Worm (Caenorhabditis elegans): ENCODE measurements around the gene E02C12.12.
A peak's percentile ranks its signal among the peaks of the same experiment; 100 is the strongest.

The E02C12.12 gene

DNA sequence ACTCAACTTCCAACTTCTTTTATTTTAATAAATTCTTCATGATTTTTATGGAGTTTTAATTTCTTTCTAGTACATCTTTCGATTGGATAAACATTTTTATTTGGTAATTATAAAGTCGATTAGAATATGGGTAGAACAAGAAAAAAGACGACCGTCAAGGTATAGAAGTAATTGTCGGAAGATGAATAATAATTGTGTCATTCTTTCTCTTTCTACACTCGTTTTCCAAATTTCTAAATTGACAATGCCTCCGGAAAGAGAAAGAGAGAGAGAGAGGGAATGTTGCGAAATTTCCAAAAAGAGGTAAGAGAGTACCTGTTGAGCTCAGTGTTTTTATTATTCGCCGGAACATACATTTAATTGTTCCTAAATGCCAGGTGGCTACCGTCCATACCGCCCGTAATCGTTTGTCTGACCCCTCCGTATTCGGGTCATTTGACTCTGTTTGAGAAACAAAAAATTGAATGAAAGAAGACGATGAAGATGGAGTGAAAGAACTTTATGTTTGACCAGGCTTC is at the start of gene E02C12.12:
E02C12.12 (minus strand) TSS at position 468 of the 518 bp plus-strand sequence.
- TF ChIP-seq tra-4 (tag; optimal IDR thresholded peaks at IDR 0.05) (no peak), ets-7 (tag; optimal IDR thresholded peaks at IDR 0.05) (no peak), hmbx-1 (tag; optimal IDR thresholded peaks at IDR 0.05) (no peak), pes-1 (GFP tag; IDR thresholded peaks at IDR 0.05) (no peak), ceh-13 (GFP tag; optimal IDR thresholded peaks at IDR 0.05) (no peak), hmg-4 (GFP tag; optimal IDR thresholded peaks at IDR 0.05) (no peak), scrt-1 (GFP tag; IDR thresholded peaks at IDR 0.05) (no peak), sea-1 (GFP tag; conservative IDR thresholded peaks at IDR 0.05) (no peak), tbx-37 (GFP tag; conservative IDR thresholded peaks at IDR 0.05) (no peak), B0310.2 (tag; optimal IDR thresholded peaks at IDR 0.05) (no peak)

DNA sequence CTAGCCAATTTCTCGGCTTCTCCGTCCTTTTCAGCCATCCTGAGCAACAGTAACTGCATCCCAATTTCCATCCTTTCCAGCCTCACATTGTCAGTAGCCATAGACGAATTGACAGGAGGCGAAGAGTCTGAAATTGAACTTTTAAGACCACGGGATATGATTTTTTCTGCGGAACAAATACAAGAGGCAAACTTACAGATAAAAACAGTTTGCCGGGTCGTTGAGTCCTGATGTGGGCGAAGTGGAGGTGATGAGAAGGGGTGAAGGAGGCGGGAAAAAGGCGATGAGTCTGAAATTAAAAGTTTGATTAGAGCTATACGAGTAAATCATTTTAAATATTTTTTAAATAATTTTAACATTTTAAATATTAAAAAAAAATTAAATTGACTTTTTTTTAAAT is 45.0 kb upstream of the E02C12.12 start, which contains the start of gene F36D4.6:
F36D4.6 (minus strand) TSS at position 101 of the 400 bp plus-strand sequence.
- no peak for TF ChIP-seq hmg-4 (GFP tag; optimal IDR thresholded peaks at IDR 0.05)
- no peak for TF ChIP-seq flt-1 (GFP tag; IDR thresholded peaks at IDR 0.05)
- TF ChIP-seq ceh-13 (GFP tag; optimal IDR thresholded peaks at IDR 0.05): no peak
- TF ChIP-seq tra-4 (tag; optimal IDR thresholded peaks at IDR 0.05): no peak
- TF ChIP-seq pes-1 (GFP tag; IDR thresholded peaks at IDR 0.05): no peak
- no peak for TF ChIP-seq aly-1 (tag; optimal IDR thresholded peaks at IDR 0.05)
- no peak for TF ChIP-seq B0310.2 (tag; optimal IDR thresholded peaks at IDR 0.05)

DNA sequence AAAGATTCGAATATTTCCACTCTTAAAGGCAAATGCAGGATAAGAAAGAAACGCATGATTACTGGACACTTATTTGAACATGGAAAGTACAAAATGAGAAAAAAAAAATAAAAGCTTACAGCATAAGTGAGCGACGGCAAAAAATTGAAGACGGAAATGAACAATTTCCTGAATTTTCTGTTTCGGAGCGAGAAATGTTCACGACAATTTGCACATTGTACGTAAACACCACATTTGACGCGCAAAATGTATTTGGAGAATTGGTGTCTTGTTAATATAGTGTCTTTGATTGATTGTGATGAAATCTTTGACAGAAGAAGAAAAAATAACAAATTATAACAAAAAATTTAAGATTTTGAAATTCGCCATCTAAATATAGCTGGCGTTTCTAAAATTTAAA is 43.5 kb upstream of the E02C12.12 start, which contains the start of gene F36D4.5:
F36D4.5 (minus strand) TSS at position 225 of the 400 bp plus-strand sequence.
- TF ChIP-seq tbx-11 (GFP tag; IDR thresholded peaks at IDR 0.05) (no peak), ets-7 (tag; optimal IDR thresholded peaks at IDR 0.05) (no peak), ceh-13 (GFP tag; optimal IDR thresholded peaks at IDR 0.05) (no peak), tra-4 (tag; optimal IDR thresholded peaks at IDR 0.05) (no peak), tbx-37 (GFP tag; conservative IDR thresholded peaks at IDR 0.05) (no peak), flt-1 (GFP tag; IDR thresholded peaks at IDR 0.05) (no peak), B0310.2 (tag; optimal IDR thresholded peaks at IDR 0.05) (no peak), hmg-4 (GFP tag; optimal IDR thresholded peaks at IDR 0.05) (no peak), ama-1 (optimal IDR thresholded peaks at IDR 0.05) (no peak), aly-1 (tag; optimal IDR thresholded peaks at IDR 0.05) (no peak), sea-1 (GFP tag; conservative IDR thresholded peaks at IDR 0.05) (no peak)

DNA sequence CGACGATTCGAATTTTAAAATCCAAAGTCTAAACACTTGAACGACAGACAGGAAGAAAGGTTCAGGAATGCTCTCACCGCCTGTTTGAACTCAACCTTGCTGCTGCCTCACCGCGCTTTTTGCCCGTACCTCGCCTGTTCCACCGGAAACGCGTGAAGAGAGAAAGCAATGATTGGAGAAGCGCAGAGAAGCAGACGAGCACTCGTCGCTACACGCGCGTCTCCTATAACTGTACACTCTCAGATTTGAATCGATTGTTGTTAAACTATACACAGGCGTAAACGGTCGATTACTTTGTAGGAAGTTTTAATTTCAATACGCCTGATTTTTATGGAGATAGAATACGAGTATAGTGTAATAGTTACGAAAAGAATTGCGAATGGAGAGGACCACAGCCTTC is 42.4 kb upstream of the E02C12.12 start:
- TF ChIP-seq ceh-36 (tag; optimal IDR thresholded peaks at IDR 0.05): no peak
- peak; percentile 51 for TF ChIP-seq ets-7 (tag; optimal IDR thresholded peaks at IDR 0.05)
- TF ChIP-seq hmg-4 (GFP tag; optimal IDR thresholded peaks at IDR 0.05): peak; percentile 19
- peak; percentile 25 for TF ChIP-seq F13C5.2 (tag; optimal IDR thresholded peaks at IDR 0.05)

DNA sequence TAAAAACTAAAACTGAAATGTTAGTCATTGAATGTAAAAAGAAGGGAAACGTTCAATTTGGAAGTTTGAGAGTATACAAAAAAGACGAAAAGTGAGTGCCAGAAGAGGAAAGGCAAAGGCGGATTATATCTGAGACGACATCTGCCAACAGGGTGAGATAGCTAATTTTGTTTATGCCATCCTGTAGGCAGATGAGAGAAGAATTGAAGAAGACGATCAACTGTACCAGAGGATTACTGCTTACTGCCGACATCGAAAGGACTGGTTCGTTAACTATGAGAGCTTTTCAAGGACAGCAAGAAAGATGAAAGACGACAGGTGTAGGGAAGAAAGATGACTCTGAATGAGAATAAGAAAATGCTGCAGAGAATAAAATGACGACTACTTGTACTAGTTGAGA is 41.4 kb upstream of the E02C12.12 start:
- TF ChIP-seq B0310.2 (tag; optimal IDR thresholded peaks at IDR 0.05) (no peak), hmbx-1 (tag; optimal IDR thresholded peaks at IDR 0.05) (no peak), ceh-13 (GFP tag; optimal IDR thresholded peaks at IDR 0.05) (no peak), ets-7 (tag; optimal IDR thresholded peaks at IDR 0.05) (no peak), ama-1 (optimal IDR thresholded peaks at IDR 0.05) (no peak), flt-1 (GFP tag; IDR thresholded peaks at IDR 0.05) (no peak), tra-4 (tag; optimal IDR thresholded peaks at IDR 0.05) (no peak), ceh-36 (tag; optimal IDR thresholded peaks at IDR 0.05) (no peak), F13C5.2 (tag; optimal IDR thresholded peaks at IDR 0.05) (no peak), hmg-4 (GFP tag; optimal IDR thresholded peaks at IDR 0.05) (no peak), pes-1 (GFP tag; IDR thresholded peaks at IDR 0.05) (no peak), hnd-1 (tag; optimal IDR thresholded peaks at IDR 0.05) (no peak), aly-1 (tag; optimal IDR thresholded peaks at IDR 0.05) (no peak), tbx-37 (GFP tag; conservative IDR thresholded peaks at IDR 0.05) (no peak), scrt-1 (GFP tag; IDR thresholded peaks at IDR 0.05) (no peak), sea-1 (GFP tag; conservative IDR thresholded peaks at IDR 0.05) (no peak), tbx-11 (GFP tag; IDR thresholded peaks at IDR 0.05) (no peak)

DNA sequence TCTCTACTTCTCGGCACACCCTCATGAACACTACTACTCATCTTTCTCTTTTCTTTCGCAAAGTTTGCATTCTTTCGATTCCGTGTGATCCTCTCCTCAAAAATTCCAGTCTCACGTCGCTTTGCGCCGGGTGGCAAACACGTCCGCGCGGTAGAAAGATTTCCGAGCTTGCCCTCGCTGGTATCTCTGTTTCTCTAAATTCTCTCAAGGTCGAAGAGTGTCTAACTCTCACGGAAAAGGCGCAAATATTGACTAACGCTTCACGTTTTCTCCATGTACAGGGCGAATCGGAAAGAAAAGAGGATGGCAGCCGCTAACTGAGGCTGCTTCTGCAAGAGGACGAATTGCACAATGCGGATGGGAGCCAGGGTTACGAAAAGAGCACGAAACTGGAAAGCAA is 40.6 kb upstream of the E02C12.12 start:
- TF ChIP-seq ceh-36 (tag; optimal IDR thresholded peaks at IDR 0.05) (no peak), hnd-1 (tag; optimal IDR thresholded peaks at IDR 0.05) (no peak), hmg-4 (GFP tag; optimal IDR thresholded peaks at IDR 0.05) (peak; percentile 66), flt-1 (GFP tag; IDR thresholded peaks at IDR 0.05) (no peak), ceh-13 (GFP tag; optimal IDR thresholded peaks at IDR 0.05) (no peak), scrt-1 (GFP tag; IDR thresholded peaks at IDR 0.05) (no peak), sea-1 (GFP tag; conservative IDR thresholded peaks at IDR 0.05) (no peak), B0310.2 (tag; optimal IDR thresholded peaks at IDR 0.05) (no peak)

DNA sequence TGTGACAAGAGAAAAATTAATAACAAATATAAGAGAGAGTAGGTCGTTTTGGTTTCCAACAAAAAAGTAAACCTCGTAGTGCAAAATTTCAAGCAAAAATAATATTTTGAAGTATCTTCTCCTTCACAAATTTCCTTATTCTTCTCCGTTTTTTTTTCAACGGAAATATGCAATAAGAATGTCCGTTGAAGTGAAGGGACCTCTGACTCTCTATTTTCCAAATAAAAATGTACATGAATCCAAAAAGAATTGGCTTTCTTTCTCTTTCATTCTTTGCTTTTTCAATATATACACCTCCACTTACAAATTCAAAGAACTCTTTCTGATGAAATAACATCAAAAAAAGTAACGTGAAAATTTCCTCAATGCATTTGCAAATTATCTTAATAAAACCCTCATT is 34.5 kb upstream of the E02C12.12 start, which contains the start of gene F36D4.1:
F36D4.1 (plus strand) TSS at position 301 of the 400 bp plus-strand sequence.
- no peak for TF ChIP-seq F13C5.2 (tag; optimal IDR thresholded peaks at IDR 0.05)
- no peak for TF ChIP-seq tbx-11 (GFP tag; IDR thresholded peaks at IDR 0.05)
- TF ChIP-seq hmg-4 (GFP tag; optimal IDR thresholded peaks at IDR 0.05): no peak
- TF ChIP-seq pes-1 (GFP tag; IDR thresholded peaks at IDR 0.05): no peak
- TF ChIP-seq hmbx-1 (tag; optimal IDR thresholded peaks at IDR 0.05): no peak
- no peak for TF ChIP-seq tbx-37 (GFP tag; conservative IDR thresholded peaks at IDR 0.05)
- TF ChIP-seq sea-1 (GFP tag; conservative IDR thresholded peaks at IDR 0.05): no peak
- no peak for TF ChIP-seq ceh-36 (tag; optimal IDR thresholded peaks at IDR 0.05)
- TF ChIP-seq scrt-1 (GFP tag; IDR thresholded peaks at IDR 0.05): no peak
- TF ChIP-seq hnd-1 (tag; optimal IDR thresholded peaks at IDR 0.05): no peak
- TF ChIP-seq flt-1 (GFP tag; IDR thresholded peaks at IDR 0.05): no peak
- no peak for TF ChIP-seq ceh-13 (GFP tag; optimal IDR thresholded peaks at IDR 0.05)
- TF ChIP-seq tra-4 (tag; optimal IDR thresholded peaks at IDR 0.05): no peak
- TF ChIP-seq B0310.2 (tag; optimal IDR thresholded peaks at IDR 0.05): no peak
- no peak for TF ChIP-seq ama-1 (optimal IDR thresholded peaks at IDR 0.05)
- no peak for TF ChIP-seq ets-7 (tag; optimal IDR thresholded peaks at IDR 0.05)
- TF ChIP-seq aly-1 (tag; optimal IDR thresholded peaks at IDR 0.05): no peak

DNA sequence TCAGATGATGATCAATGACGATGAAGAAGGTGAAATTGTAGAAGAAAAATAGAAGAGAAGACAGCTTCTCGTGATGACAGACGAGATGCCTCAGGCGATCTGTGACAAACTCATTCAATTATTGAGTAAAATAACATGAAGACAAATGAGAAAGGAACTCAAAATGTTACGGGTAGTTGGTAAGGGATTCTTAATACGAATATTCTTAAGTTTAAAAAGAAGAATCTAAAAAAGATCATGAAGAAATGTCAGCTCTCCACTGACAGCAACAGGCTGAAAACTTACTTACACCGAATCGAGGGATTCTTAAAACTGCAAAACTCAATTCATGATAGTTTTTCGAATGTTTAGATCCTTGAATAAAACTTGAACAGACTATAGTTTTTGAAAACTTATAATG is 32.4 kb upstream of the E02C12.12 start, which contains the start of gene F36D4.4:
F36D4.4 (minus strand) TSS at position 101 of the 400 bp plus-strand sequence.
- TF ChIP-seq aly-1 (tag; optimal IDR thresholded peaks at IDR 0.05) (no peak), flt-1 (GFP tag; IDR thresholded peaks at IDR 0.05) (no peak), pes-1 (GFP tag; IDR thresholded peaks at IDR 0.05) (no peak), hmg-4 (GFP tag; optimal IDR thresholded peaks at IDR 0.05) (no peak), tbx-37 (GFP tag; conservative IDR thresholded peaks at IDR 0.05) (no peak)
